Comparison of ENCODE assay signal across 1 worm cellular context in the genomic region with DNA sequence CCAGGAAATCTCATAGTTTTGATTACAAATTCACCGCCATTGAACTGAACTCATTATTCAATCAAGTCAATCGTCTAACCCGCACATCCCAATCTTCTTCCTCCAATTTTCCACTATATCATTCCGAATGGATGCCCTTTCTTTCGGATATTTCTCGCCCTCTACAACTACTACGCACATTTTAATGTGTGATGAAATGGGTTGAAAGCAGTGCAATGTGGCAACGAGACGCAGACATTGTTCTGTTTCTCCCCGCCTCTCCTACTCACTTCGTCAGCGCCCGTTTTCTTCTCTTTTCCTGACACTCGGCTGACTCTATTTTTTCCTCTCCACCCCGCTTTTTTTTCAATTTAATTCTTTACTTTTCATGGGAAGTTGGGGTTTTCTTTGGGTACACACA.
TF ChIP-seq lines count a peak whose summit lies in the region.

No protein-coding gene starts in this region.

TF ChIP-seq in whole organism, L1 larva, 84 proteins besides CTCF, POLR2A, EP300 and RAD21 (continued from another document):
- TF ChIP-seq skn-1 (tag; optimal IDR thresholded peaks at IDR 0.05; lab: Kevin White, UChicago): peak; percentile 63
- TF ChIP-seq ceh-82 (tag; optimal IDR thresholded peaks at IDR 0.05; lab: Kevin White, UChicago): peak; percentile 0 to 64 (median 11)
- TF ChIP-seq alr-1 (tag; optimal IDR thresholded peaks at IDR 0.05; lab: Kevin White, UChicago; ENCODE audit: borderline replicate concordance): no peak
- TF ChIP-seq tbx-2 (tag; optimal IDR thresholded peaks at IDR 0.05; lab: Kevin White, UChicago): peak; percentile 10
- peak; percentile 10 for TF ChIP-seq xbp-1 (tag; optimal IDR thresholded peaks at IDR 0.05; lab: Kevin White, UChicago)
- TF ChIP-seq swsn-7 (tag; optimal IDR thresholded peaks at IDR 0.05; lab: Kevin White, UChicago): peak; percentile 46
- TF ChIP-seq nhr-77 (tag; optimal IDR thresholded peaks at IDR 0.05; lab: Kevin White, UChicago): no peak
- TF ChIP-seq zip-4 (GFP tag; optimal IDR thresholded peaks at IDR 0.05; lab: Kevin White, UChicago): no peak
- peak; percentile 21 for TF ChIP-seq nhr-90 (tag; optimal IDR thresholded peaks at IDR 0.05; lab: Kevin White, UChicago; ENCODE audit: poor library complexity)
- TF ChIP-seq lsy-2 (tag; optimal IDR thresholded peaks at IDR 0.05; lab: Kevin White, UChicago): peak in 1 of 2 experiments; percentile 64
- TF ChIP-seq pax-3 (tag; optimal IDR thresholded peaks at IDR 0.05; lab: Kevin White, UChicago): no peak
- peak; percentile 21 for TF ChIP-seq F16B12.6 (tag; optimal IDR thresholded peaks at IDR 0.05; lab: Kevin White, UChicago)
- peak; percentile 1 for TF ChIP-seq nhr-20 (tag; optimal IDR thresholded peaks at IDR 0.05; lab: Kevin White, UChicago)
- no peak for TF ChIP-seq C16A3.4 (tag; optimal IDR thresholded peaks at IDR 0.05; lab: Kevin White, UChicago)
- peak in 1 of 3 experiments; percentile 34 for TF ChIP-seq dpl-1 (GFP tag; optimal IDR thresholded peaks at IDR 0.05; lab: Kevin White, UChicago)
